Fruit fly (Drosophila melanogaster): ENCODE data around the gene CG9399.
A peak's percentile ranks its signal among the peaks of the same experiment; 100 is the strongest.

The CG9399 gene

dm6 chr3R:9581089-9581520 is 7.1 kb upstream of the CG9399 start, which contains the start of gene CG8301:
CG8301 (plus strand) TSS chr3R:9581306.
- TF ChIP-seq Sox14 (GFP tag; optimal IDR thresholded peaks at IDR 0.05) (peak; percentile 11), CG6792 (GFP tag; optimal IDR thresholded peaks at IDR 0.05) (peak; percentile 30), CG3919 (GFP tag; optimal IDR thresholded peaks at IDR 0.05) (peak; percentile 8), Ets96B (tag; optimal IDR thresholded peaks at IDR 0.05) (peak; percentile 21), CG7368 (GFP tag; optimal IDR thresholded peaks at IDR 0.05) (peak; percentile 45), ss (GFP tag; optimal IDR thresholded peaks at IDR 0.05) (peak in 1 of 2 experiments; percentile 21), net (GFP tag; optimal IDR thresholded peaks at IDR 0.05) (peak; percentile 49), vri (GFP tag; optimal IDR thresholded peaks at IDR 0.05) (no peak), Lpt (GFP tag; optimal IDR thresholded peaks at IDR 0.05) (peak; percentile 21), cyc (GFP tag; optimal IDR thresholded peaks at IDR 0.05) (no peak), esn (GFP tag; optimal IDR thresholded peaks at IDR 0.05) (peak; percentile 51), Eip78C (GFP tag) (peak; percentile 35), lz (GFP tag; optimal IDR thresholded peaks at IDR 0.05) (peak; percentile 34), CG15336 (GFP tag; IDR thresholded peaks at IDR 0.05) (peak; percentile 63), OdsH (GFP tag; optimal IDR thresholded peaks at IDR 0.05) (peak; percentile 53), CG34406 (GFP tag; optimal IDR thresholded peaks at IDR 0.05) (peak; percentile 10), CG6854 (GFP tag; optimal IDR thresholded peaks at IDR 0.05) (no peak), Eip75B (GFP tag; optimal IDR thresholded peaks at IDR 0.05) (peak; percentile 28), salr (GFP tag; optimal IDR thresholded peaks at IDR 0.05) (no peak), CG16779 (tag; optimal IDR thresholded peaks at IDR 0.05) (peak; percentile 27), acj6 (GFP tag; optimal IDR thresholded peaks at IDR 0.05) (peak; percentile 33), topi (GFP tag; optimal IDR thresholded peaks at IDR 0.05) (no peak), spab (GFP tag; optimal IDR thresholded peaks at IDR 0.05) (no peak), Hr4 (GFP tag; optimal IDR thresholded peaks at IDR 0.05) (peak; percentile 59), achi (GFP tag; optimal IDR thresholded peaks at IDR 0.05) (peak; percentile 23), pdm3 (GFP tag; optimal IDR thresholded peaks at IDR 0.05) (peak; percentile 50), eg (GFP tag; IDR thresholded peaks at IDR 0.05) (peak; percentile 58), CG32006 (GFP tag; optimal IDR thresholded peaks at IDR 0.05) (peak; percentile 51), CG8119 (GFP tag; IDR thresholded peaks at IDR 0.05) (peak; percentile 57; the same call in 2 of the 3 replicates)

- peak; percentile 92 for TF ChIP-seq CG6854 (GFP tag; optimal IDR thresholded peaks at IDR 0.05)
- TF ChIP-seq Met (GFP tag; optimal IDR thresholded peaks at IDR 0.05) = peak; percentile 89
- TF ChIP-seq Eip75B (GFP tag; optimal IDR thresholded peaks at IDR 0.05) = peak; percentile 90
- TF ChIP-seq pdm3 (GFP tag; optimal IDR thresholded peaks at IDR 0.05) = peak; percentile 88
- TF ChIP-seq net (GFP tag; optimal IDR thresholded peaks at IDR 0.05) = peak; percentile 83
- peak; percentile 67 to 91 for TF ChIP-seq ss (GFP tag; optimal IDR thresholded peaks at IDR 0.05)
- TF ChIP-seq CG11902 (GFP tag; optimal IDR thresholded peaks at IDR 0.05) = peak; percentile 74
- TF ChIP-seq salr (GFP tag; optimal IDR thresholded peaks at IDR 0.05) = peak; percentile 70 to 82
- peak; percentile 91 for TF ChIP-seq CG3919 (GFP tag; optimal IDR thresholded peaks at IDR 0.05)
- peak; percentile 81 for TF ChIP-seq Blimp-1 (GFP tag; optimal IDR thresholded peaks at IDR 0.05)
- TF ChIP-seq CG7368 (GFP tag; optimal IDR thresholded peaks at IDR 0.05) = peak; percentile 81
- TF ChIP-seq eg (GFP tag; IDR thresholded peaks at IDR 0.05) = peak; percentile 84
- peak; percentile 65 for TF ChIP-seq dsx (GFP tag; optimal IDR thresholded peaks at IDR 0.05; ENCODE audit: poor library complexity, severe bottlenecking)
- peak; percentile 94 for TF ChIP-seq Eip78C (GFP tag)
- peak; percentile 78 for TF ChIP-seq Hr4 (GFP tag; optimal IDR thresholded peaks at IDR 0.05)
- peak; percentile 79 for TF ChIP-seq CG32006 (GFP tag; optimal IDR thresholded peaks at IDR 0.05)
- TF ChIP-seq CG15336 (GFP tag; IDR thresholded peaks at IDR 0.05) = 0 out of 2 replicates have a peak, but pooled peaks have one; percentile 21
- peak; percentile 82 for TF ChIP-seq CG34406 (GFP tag; optimal IDR thresholded peaks at IDR 0.05)
- TF ChIP-seq OdsH (GFP tag; optimal IDR thresholded peaks at IDR 0.05) = peak; percentile 87
- peak; percentile 69 for TF ChIP-seq fd59A (GFP tag; optimal IDR thresholded peaks at IDR 0.05)
- peak; percentile 40 for TF ChIP-seq CG6276 (GFP tag; optimal IDR thresholded peaks at IDR 0.05)
- peak; percentile 81 for TF ChIP-seq fd85E (GFP tag; optimal IDR thresholded peaks at IDR 0.05)
- peak; percentile 70 for TF ChIP-seq CG11762 (GFP tag; optimal IDR thresholded peaks at IDR 0.05; ENCODE audit: insufficient read depth)
- peak; percentile 85 for TF ChIP-seq acj6 (GFP tag; optimal IDR thresholded peaks at IDR 0.05)
- peak; percentile 88 for TF ChIP-seq Sox14 (GFP tag; optimal IDR thresholded peaks at IDR 0.05)
- TF ChIP-seq Ets96B (tag; optimal IDR thresholded peaks at IDR 0.05) = peak; percentile 69
- no peak for TF ChIP-seq svp (GFP tag)
- TF ChIP-seq esn (GFP tag; optimal IDR thresholded peaks at IDR 0.05) = peak; percentile 94
- TF ChIP-seq CG6808 (GFP tag; optimal IDR thresholded peaks at IDR 0.05) = peak; percentile 83
- peak; percentile 84 for TF ChIP-seq achi (GFP tag; optimal IDR thresholded peaks at IDR 0.05)
- peak; percentile 88 for TF ChIP-seq topi (GFP tag; optimal IDR thresholded peaks at IDR 0.05)
- TF ChIP-seq CG8632 (GFP tag; optimal IDR thresholded peaks at IDR 0.05) = peak; percentile 72
- peak; percentile 61 for TF ChIP-seq spab (GFP tag; optimal IDR thresholded peaks at IDR 0.05)
- TF ChIP-seq Sox15 (GFP tag; optimal IDR thresholded peaks at IDR 0.05) = peak; percentile 76
- TF ChIP-seq CG9139 (GFP tag; optimal IDR thresholded peaks at IDR 0.05) = peak; percentile 83
- peak; percentile 91 for TF ChIP-seq cyc (GFP tag; optimal IDR thresholded peaks at IDR 0.05)
- TF ChIP-seq fkh (GFP tag; optimal IDR thresholded peaks at IDR 0.05) = peak; percentile 81
Measured at dm6 chr3R:9577382-9578137, 3.5 kb upstream of the CG9399 start, which contains the start of the genes Kap-alpha3 and Son. Kap-alpha3 (minus strand) TSS chr3R:9577733. Son (plus strand) TSS chr3R:9578042.

All from whole organism, prepupa.